Worm (Caenorhabditis elegans) whole organism, L3 larva: ENCODE results near the gene F25E2.3.
A peak's percentile ranks its signal among the peaks of the same experiment; 100 is the strongest.

Experiments used
- ZK546.5 ChIP-seq: sonication (generic microtip); optimal IDR thresholded peaks from 2 replicates; lab custom pipeline; 2017; ENCODE audit warnings: missing biosample characterization, missing genetic modification characterization
- ama-1 ChIP-seq: fragments of 150-350 bp; optimal IDR thresholded peaks from 2 replicates; lab custom pipeline; 2018
- ceh-16 ChIP-seq: sonication (generic microtip); optimal IDR thresholded peaks from 2 replicates; lab custom pipeline; 2017; ENCODE audit warnings: missing biosample characterization, missing genetic modification characterization
- ceh-28 ChIP-seq: fragments of 150-350 bp; optimal IDR thresholded peaks from 2 replicates; lab custom pipeline; 2014; ENCODE audit warnings: missing biosample characterization, missing genetic modification reagents, missing genetic modification characterization
- ceh-9 ChIP-seq: sonication (generic microtip); optimal IDR thresholded peaks from 2 replicates; lab custom pipeline; 2018; ENCODE audit warnings: missing biosample characterization, missing genetic modification characterization
- daf-12 ChIP-seq: fragments of 150-350 bp; optimal IDR thresholded peaks from 2 replicates; lab custom pipeline; 2014; ENCODE audit warnings: missing biosample characterization, missing genetic modification reagents, missing genetic modification characterization
- egl-27 ChIP-seq: sonication (generic microtip); optimal IDR thresholded peaks from 4 replicates; lab custom pipeline; 2017; ENCODE audit warnings: missing biosample characterization, missing genetic modification reagents, missing genetic modification characterization
- egl-5 ChIP-seq: fragments of 150-350 bp; optimal IDR thresholded peaks from 2 replicates; lab custom pipeline; 2017; ENCODE audit warnings: missing biosample characterization, missing genetic modification reagents, missing genetic modification characterization, inconsistent platforms
- elt-1 ChIP-seq: fragments of 150-350 bp; optimal IDR thresholded peaks from 2 replicates; lab custom pipeline; 2014; ENCODE audit warnings: missing biosample characterization, missing genetic modification characterization
- elt-2 ChIP-seq: sonication (generic microtip); optimal IDR thresholded peaks from 2 replicates; lab custom pipeline; 2016; ENCODE audit warnings: missing genetic modification reagents, mild to moderate bottlenecking, missing genetic modification characterization, missing compliant biosample characterization
- fkh-10 ChIP-seq: sonication (generic microtip); optimal IDR thresholded peaks from 2 replicates; lab custom pipeline; 2017; ENCODE audit warnings: missing biosample characterization, missing genetic modification reagents, missing genetic modification characterization
- fkh-2 ChIP-seq: fragments of 150-350 bp; optimal IDR thresholded peaks from 2 replicates; lab custom pipeline; 2014; ENCODE audit warnings: missing biosample characterization, missing genetic modification reagents, missing genetic modification characterization
- fos-1 ChIP-seq: fragments of 150-350 bp; optimal IDR thresholded peaks from 2 replicates; lab custom pipeline; 2014; ENCODE audit warnings: missing biosample characterization, missing genetic modification characterization
- hmg-11 ChIP-seq: sonication (generic microtip); optimal IDR thresholded peaks from 2 replicates; lab custom pipeline; 2016; ENCODE audit warnings: missing genetic modification characterization, missing compliant biosample characterization
- jun-1 ChIP-seq: fragments of 150-350 bp; optimal IDR thresholded peaks from 2 replicates; lab custom pipeline; 2014; ENCODE audit warnings: missing biosample characterization, missing genetic modification reagents, missing genetic modification characterization
- lin-15B ChIP-seq: fragments of 150-350 bp; optimal IDR thresholded peaks from 2 replicates; lab custom pipeline; 2014; ENCODE audit warnings: missing biosample characterization, missing genetic modification characterization
- lin-39 ChIP-seq: fragments of 150-350 bp; optimal IDR thresholded peaks from 2 replicates; lab custom pipeline; 2018; ENCODE audit warnings: missing biosample characterization, missing genetic modification reagents, missing genetic modification characterization
- lsy-12 ChIP-seq: sonication (generic microtip); optimal IDR thresholded peaks from 2 replicates; lab custom pipeline; 2016; ENCODE audit warnings: mild to moderate bottlenecking, missing genetic modification characterization, missing compliant biosample characterization
- mml-1 ChIP-seq: fragments of 150-350 bp; sonication (generic microtip); optimal IDR thresholded peaks from 3 replicates; lab custom pipeline; 2014; ENCODE audit warnings: missing biosample characterization, missing genetic modification characterization
- nfya-1 ChIP-seq: sonication (generic microtip); optimal IDR thresholded peaks from 2 replicates; lab custom pipeline; 2017; ENCODE audit warnings: missing genetic modification characterization, mild to moderate bottlenecking, missing compliant biosample characterization, antibody characterized with exemption, moderate library complexity; ENCODE audit not compliant: insufficient read depth
- nhr-11 ChIP-seq: fragments of 150-350 bp; optimal IDR thresholded peaks from 2 replicates; lab custom pipeline; 2014; ENCODE audit warnings: missing biosample characterization, missing genetic modification characterization
- nhr-12 ChIP-seq: fragments of 150-350 bp; optimal IDR thresholded peaks from 2 replicates; lab custom pipeline; 2014; ENCODE audit warnings: missing biosample characterization, missing genetic modification characterization
- nhr-237 ChIP-seq: fragments of 150-350 bp; optimal IDR thresholded peaks from 2 replicates; lab custom pipeline; 2014; ENCODE audit warnings: missing biosample characterization, missing genetic modification characterization
- nhr-43 ChIP-seq: sonication (generic microtip); optimal IDR thresholded peaks from 2 replicates; lab custom pipeline; 2016; ENCODE audit warnings: mild to moderate bottlenecking, missing genetic modification characterization, missing compliant biosample characterization; ENCODE audit not compliant: poor library complexity, severe bottlenecking
- nhr-76 ChIP-seq: fragments of 150-350 bp; sonication (generic microtip); optimal IDR thresholded peaks from 5 replicates; lab custom pipeline; 2014; ENCODE audit warnings: missing biosample characterization, missing genetic modification characterization
- nhr-77 ChIP-seq: fragments of 150-350 bp; optimal IDR thresholded peaks from 2 replicates; lab custom pipeline; 2014; ENCODE audit warnings: missing biosample characterization, missing genetic modification characterization
- pha-4 ChIP-seq: fragments of 150-350 bp; optimal IDR thresholded peaks from 2 replicates; lab custom pipeline; 2014; ENCODE audit warnings: missing biosample characterization, missing genetic modification reagents, missing genetic modification characterization
- sea-2 ChIP-seq: fragments of 150-350 bp; sonication (generic microtip); optimal IDR thresholded peaks from 4 replicates; lab custom pipeline; 2014; ENCODE audit warnings: missing biosample characterization, missing genetic modification reagents, missing genetic modification characterization
- skn-1 ChIP-seq: fragments of 150-350 bp; optimal IDR thresholded peaks from 2 replicates; lab custom pipeline; 2014; ENCODE audit warnings: missing biosample characterization, missing genetic modification characterization
- snpc-4 ChIP-seq: fragments of 150-350 bp; optimal IDR thresholded peaks from 2 replicates; lab custom pipeline; 2014; ENCODE audit warnings: missing biosample characterization, missing genetic modification characterization
- tbx-2 ChIP-seq: sonication (generic microtip); optimal IDR thresholded peaks from 2 replicates; lab custom pipeline; 2016; ENCODE audit warnings: mild to moderate bottlenecking, missing genetic modification characterization, missing compliant biosample characterization
- unc-39 ChIP-seq: sonication (generic microtip); optimal IDR thresholded peaks from 4 replicates; lab custom pipeline; 2017; ENCODE audit warnings: missing biosample characterization, missing genetic modification characterization
- unc-62 ChIP-seq: fragments of 150-350 bp; sonication (generic microtip); optimal IDR thresholded peaks from 4 replicates; lab custom pipeline; 2014; ENCODE audit warnings: missing biosample characterization, missing genetic modification reagents, missing genetic modification characterization
- ztf-11 ChIP-seq: fragments of 150-350 bp; optimal IDR thresholded peaks from 2 replicates; lab custom pipeline; 2014; ENCODE audit warnings: missing biosample characterization, missing genetic modification characterization

Gene F25E2.3

DNA sequence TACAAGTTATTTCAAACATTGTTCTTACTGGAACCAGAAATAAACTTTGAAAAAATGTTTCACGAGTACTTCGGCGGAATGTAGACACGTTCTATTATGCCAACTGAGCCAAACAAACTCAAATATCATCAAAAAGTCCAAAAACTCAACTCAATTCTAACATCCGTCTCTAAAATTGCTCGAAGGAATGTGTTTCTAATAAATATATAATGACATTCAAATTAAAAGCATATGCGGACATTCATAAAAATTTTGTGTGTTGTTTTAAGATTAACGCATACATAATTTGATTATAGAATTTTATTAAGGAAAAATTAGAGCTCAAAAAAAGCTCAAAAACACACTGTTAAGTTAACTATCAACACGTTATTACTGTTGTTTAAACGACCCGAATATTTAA, 32.5 kb upstream of the F25E2.3 start:
- TF ChIP-seq nhr-43 (tag; lab: Kevin White, UChicago), result no peak
- TF ChIP-seq nhr-76 (tag; lab: Kevin White, UChicago), result no peak
- no peak for TF ChIP-seq tbx-2 (tag; lab: Kevin White, UChicago)
- no peak for TF ChIP-seq elt-2 (tag; lab: Kevin White, UChicago)
- TF ChIP-seq elt-1 (tag; lab: Kevin White, UChicago), result no peak
- no peak for TF ChIP-seq fkh-2 (tag; lab: Kevin White, UChicago)
- TF ChIP-seq lin-15B (tag; lab: Kevin White, UChicago), result no peak
- no peak for TF ChIP-seq lsy-12 (tag; lab: Kevin White, UChicago)
- no peak for TF ChIP-seq unc-62 (GFP tag; lab: Kevin White, UChicago)
- no peak for TF ChIP-seq ztf-11
- no peak for TF ChIP-seq ama-1 (lab: Kevin White, UChicago)
- no peak for TF ChIP-seq nhr-12 (tag; lab: Kevin White, UChicago)
- TF ChIP-seq nhr-77, result no peak
- no peak for TF ChIP-seq mml-1 (tag; lab: Kevin White, UChicago)
- no peak for TF ChIP-seq fkh-10 (GFP tag; lab: Kevin White, UChicago)
- no peak for TF ChIP-seq unc-39 (tag; lab: Kevin White, UChicago)
- TF ChIP-seq nfya-1 (tag; lab: Kevin White, UChicago), result no peak
- no peak for TF ChIP-seq skn-1 (tag; lab: Kevin White, UChicago)
- no peak for TF ChIP-seq hmg-11 (tag; lab: Kevin White, UChicago)

DNA sequence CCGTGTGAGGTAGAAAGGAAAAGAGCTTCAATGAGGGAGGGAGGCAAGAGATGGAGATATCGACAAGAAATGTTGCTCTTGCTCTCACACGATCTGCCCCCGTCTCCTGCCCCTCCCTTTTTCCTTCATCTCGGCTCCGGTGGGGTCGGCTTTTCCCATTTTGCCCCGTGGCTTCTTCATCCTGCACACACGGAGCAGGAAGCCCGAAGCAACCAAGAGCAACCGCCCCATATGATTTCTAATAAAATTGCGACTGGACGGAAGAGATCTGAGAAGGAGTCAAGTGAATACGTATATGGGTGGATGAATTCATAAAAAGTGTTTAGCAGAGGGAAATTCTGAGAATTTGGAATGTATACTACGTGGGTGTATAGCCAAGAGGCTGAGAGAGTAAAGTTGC, 31.7 kb upstream of the F25E2.3 start:
- TF ChIP-seq nhr-11 (tag; lab: Kevin White, UChicago) (no peak), snpc-4 (tag; lab: Kevin White, UChicago) (no peak), nfya-1 (tag; lab: Kevin White, UChicago) (peak; percentile 23)
- TF ChIP-seq, all 47 proteins: peak for 1

DNA sequence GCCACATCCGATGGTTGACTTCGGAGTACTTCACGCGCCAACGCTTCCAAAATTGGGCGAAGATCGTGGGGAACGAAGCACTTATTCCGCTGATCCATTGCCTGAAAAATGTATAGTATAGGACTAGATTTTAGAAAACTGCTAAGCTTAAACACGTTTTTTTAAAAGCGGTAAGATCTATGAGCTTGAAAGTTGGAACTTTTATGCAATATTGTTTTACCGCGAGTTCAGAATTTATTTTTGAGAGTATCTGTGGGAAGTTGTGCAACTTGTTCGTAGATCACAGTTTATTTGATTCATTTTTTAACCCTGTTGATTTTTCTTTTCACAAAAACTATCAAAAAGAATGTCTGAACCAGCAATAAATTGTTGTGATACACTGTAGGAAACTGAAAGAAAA, 28.4 kb upstream of the F25E2.3 start, which contains the start of gene F39H12.3:
Gene F39H12.3, minus strand, starts transcription at position 101 of the 400 bp plus-strand sequence.
- no peak for TF ChIP-seq tbx-2 (tag; lab: Kevin White, UChicago)
- no peak for TF ChIP-seq lsy-12 (tag; lab: Kevin White, UChicago)
- no peak for TF ChIP-seq pha-4 (tag; lab: Kevin White, UChicago)
- no peak for TF ChIP-seq daf-12
- no peak for TF ChIP-seq elt-2 (tag; lab: Kevin White, UChicago)
- TF ChIP-seq ztf-11, result no peak

DNA sequence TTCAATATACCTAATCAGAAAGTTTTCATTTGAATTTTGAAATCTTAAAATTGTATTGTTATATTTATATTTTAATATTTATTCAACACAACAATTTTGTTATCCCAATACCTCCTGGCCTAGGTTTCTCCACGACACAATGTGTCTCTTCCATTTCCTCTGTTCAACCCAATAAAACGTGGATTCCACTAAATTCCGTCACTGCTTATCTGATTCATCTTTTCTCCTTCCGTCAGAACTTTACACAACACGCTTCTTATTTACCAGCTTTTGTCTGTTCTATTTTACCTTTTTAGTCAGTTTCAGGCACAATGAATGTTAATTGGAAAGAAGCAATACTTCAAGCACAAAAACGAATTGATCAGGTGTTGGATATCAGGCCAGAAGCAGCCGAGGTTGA, 21.5 kb upstream of the F25E2.3 start, which contains the start of gene F39H12.1:
Gene F39H12.1, plus strand, starts transcription at position 301 of the 400 bp plus-strand sequence.
- TF ChIP-seq ceh-28 (tag; lab: Kevin White, UChicago), result no peak
- TF ChIP-seq fos-1, result no peak
- TF ChIP-seq elt-1 (tag; lab: Kevin White, UChicago), result no peak
- TF ChIP-seq egl-5 (tag; lab: Kevin White, UChicago), result no peak
- TF ChIP-seq jun-1 (tag; lab: Kevin White, UChicago), result no peak
- TF ChIP-seq unc-39 (tag; lab: Kevin White, UChicago), result no peak
- TF ChIP-seq lin-39 (tag; lab: Kevin White, UChicago), result no peak
- no peak for TF ChIP-seq pha-4 (tag; lab: Kevin White, UChicago)
- no peak for TF ChIP-seq ceh-16 (tag; lab: Kevin White, UChicago)
- TF ChIP-seq ceh-9 (tag; lab: Kevin White, UChicago), result no peak

DNA sequence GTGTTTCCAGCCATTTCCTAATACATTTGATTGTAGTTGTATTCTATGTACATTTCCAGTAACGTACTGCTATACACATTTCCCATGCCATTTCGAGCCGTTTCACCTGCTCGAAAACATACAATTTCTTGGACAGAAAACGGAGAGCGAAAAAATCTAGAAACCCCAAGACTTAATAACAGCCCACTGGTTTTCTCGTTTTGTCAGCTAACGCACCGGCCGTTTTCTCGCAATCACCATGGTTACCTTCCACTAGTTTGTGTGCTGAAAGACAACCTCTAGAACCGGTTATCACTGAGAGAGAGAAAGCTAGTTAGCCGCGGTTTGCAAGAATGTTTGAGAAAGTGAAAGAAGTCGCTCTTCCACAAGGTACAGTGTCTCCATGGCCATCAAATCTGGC, 17.2 kb upstream of the F25E2.3 start:
- TF ChIP-seq unc-62 (GFP tag; lab: Kevin White, UChicago) (no peak), nhr-237 (tag; lab: Kevin White, UChicago) (no peak)
- TF ChIP-seq, all 47 proteins: peak for 0

DNA sequence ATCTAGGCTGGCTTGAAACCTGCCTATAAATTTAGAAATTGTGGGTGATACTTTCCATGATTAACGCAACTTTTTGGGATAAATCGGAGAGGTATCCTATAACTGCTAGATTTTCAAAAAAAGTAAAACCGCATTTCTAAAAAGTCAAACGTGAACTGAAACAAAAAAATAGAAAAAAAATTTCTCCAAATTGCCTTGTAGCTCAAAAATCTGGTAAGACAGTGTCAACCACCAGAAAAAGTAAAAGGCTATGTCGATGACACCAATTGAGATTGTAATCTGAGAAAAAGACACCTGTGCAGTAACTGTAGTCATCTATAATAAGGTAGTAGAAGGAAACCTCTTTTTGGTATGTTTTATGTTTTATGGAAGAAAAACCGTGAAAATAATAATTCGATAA, 15.6 kb upstream of the F25E2.3 start, which contains the start of gene wdr-54:
Gene wdr-54, plus strand, starts transcription at position 301 of the 400 bp plus-strand sequence.
- TF ChIP-seq daf-12 (no peak), fos-1 (no peak), tbx-2 (tag; lab: Kevin White, UChicago) (no peak), egl-5 (tag; lab: Kevin White, UChicago) (no peak), egl-27 (tag; lab: Kevin White, UChicago) (no peak), ceh-9 (tag; lab: Kevin White, UChicago) (no peak), ZK546.5 (tag; lab: Kevin White, UChicago) (no peak), unc-39 (tag; lab: Kevin White, UChicago) (no peak), sea-2 (GFP tag; lab: Kevin White, UChicago) (no peak)
